Worm (Caenorhabditis elegans): ENCODE data around the gene F35D11.3.

The F35D11.3 gene

DNA sequence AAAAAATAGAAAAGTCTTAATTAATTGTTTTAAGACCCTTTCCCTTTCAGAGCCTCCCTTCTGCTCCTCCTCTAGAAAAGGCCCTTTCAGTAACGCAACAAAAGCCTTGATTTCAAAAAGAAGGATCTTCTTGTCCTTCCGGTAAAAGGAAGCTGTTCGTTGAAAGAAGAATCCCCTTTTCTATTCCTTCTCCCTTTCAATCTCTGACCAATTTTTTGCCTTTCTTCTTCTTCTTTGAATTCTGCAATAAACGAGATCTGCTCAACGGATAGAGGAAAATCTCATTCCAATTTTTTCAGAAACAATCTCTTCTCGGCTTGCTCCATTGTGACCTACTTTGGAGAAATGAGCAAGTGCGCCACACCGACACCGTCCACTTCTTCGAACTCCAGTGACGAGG, at the start of gene F35D11.3:
Gene F35D11.3 (plus strand): TSS at position 300 of the 400 bp plus-strand sequence.
- no peak for TF ChIP-seq flt-1 (GFP tag; IDR thresholded peaks at IDR 0.05)
- no peak for TF ChIP-seq cog-1 (tag; optimal IDR thresholded peaks at IDR 0.05)
- no peak for TF ChIP-seq tab-1 (GFP tag; IDR thresholded peaks at IDR 0.05)
- no peak for TF ChIP-seq T22C8.4 (GFP tag; IDR thresholded peaks at IDR 0.05)
- no peak for TF ChIP-seq med-1 (GFP tag; optimal IDR thresholded peaks at IDR 0.05; ENCODE audit: insufficient read depth)
- no peak for TF ChIP-seq ref-1 (GFP tag; conservative IDR thresholded peaks at IDR 0.05)

DNA sequence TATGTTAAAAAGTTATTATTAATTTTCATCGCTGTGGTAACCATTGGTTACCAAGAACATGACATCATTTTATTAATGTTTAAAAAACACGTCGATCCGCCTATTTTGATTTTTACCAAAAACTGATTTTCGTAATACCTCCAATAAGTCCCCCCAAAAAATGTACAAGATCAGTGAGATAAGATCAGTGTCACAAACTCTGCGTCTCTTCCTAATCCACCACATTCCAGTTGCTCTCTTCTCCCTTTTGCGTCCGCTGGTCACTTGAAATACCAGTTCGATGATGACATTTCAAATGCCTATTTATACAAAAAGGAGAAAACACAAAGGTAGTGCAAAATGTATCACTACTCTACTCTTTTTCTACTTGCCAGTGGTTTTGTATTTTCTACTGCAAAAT, 48.1 kb upstream of the F35D11.3 start, which contains the start of gene M03A1.8:
Gene M03A1.8 (plus strand): TSS at position 269 of the 400 bp plus-strand sequence.
- TF ChIP-seq med-1 (GFP tag; optimal IDR thresholded peaks at IDR 0.05; ENCODE audit: insufficient read depth), result no peak
- TF ChIP-seq klf-2 (GFP tag; conservative IDR thresholded peaks at IDR 0.05), result no peak
- TF ChIP-seq tab-1 (GFP tag; IDR thresholded peaks at IDR 0.05), result no peak

DNA sequence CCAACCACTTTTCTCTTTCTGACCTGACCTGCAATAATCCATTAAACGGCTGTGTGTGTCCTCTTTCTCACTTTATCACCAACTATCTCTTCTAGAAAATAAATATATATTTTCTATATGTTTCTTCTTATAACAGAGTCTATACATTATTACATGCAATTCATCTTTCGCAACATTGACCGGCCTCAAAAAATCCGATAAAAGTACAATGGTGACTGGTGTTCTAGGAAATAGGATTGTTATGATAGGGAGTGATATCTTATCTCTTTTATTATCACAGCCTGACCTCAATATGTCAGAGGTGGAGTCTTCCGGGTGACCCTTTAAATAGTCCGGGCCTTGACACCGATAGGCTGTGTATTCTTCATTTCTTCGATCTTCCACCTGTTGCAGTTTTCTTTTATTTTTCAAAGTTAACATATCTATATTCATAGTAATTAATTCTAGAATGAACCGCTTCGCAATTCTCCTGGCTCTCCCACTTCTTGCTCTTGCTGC, 45.6 kb upstream of the F35D11.3 start, which contains the start of gene dao-2:
Gene dao-2 (plus strand): TSS at position 448 of the 498 bp plus-strand sequence.
- TF ChIP-seq ref-1 (GFP tag; conservative IDR thresholded peaks at IDR 0.05), result no peak
- no peak for TF ChIP-seq ztf-23 (GFP tag; IDR thresholded peaks at IDR 0.05)
- no peak for TF ChIP-seq T22C8.4 (GFP tag; IDR thresholded peaks at IDR 0.05)
- no peak for TF ChIP-seq klf-2 (GFP tag; conservative IDR thresholded peaks at IDR 0.05)
- TF ChIP-seq cog-1 (tag; optimal IDR thresholded peaks at IDR 0.05), result no peak
- TF ChIP-seq flt-1 (GFP tag; IDR thresholded peaks at IDR 0.05), result no peak
- TF ChIP-seq med-1 (GFP tag; optimal IDR thresholded peaks at IDR 0.05; ENCODE audit: insufficient read depth), result no peak
- no peak for TF ChIP-seq ztf-29 (GFP tag; IDR thresholded peaks at IDR 0.05)

DNA sequence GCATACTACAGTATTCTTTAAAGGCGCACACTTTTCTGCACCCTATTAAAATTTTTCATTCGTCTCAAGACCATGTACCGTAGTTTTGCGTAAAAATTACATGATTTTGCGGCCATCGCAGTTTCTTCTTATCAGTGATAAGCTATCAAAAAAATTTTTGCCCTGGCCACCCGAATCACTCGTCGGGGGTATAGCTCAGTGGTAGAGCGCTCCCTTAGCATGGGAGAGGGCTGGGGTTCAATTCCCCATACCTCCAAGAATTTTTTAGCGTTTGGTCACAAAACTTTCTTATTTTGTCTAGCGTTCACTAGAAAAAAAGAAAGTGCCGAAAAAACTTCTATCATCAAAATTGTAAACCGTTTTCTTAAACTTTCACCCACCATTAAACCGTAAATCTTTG, 43.0 kb upstream of the F35D11.3 start:
- TF ChIP-seq cog-1 (tag; optimal IDR thresholded peaks at IDR 0.05) (no peak), ref-1 (GFP tag; conservative IDR thresholded peaks at IDR 0.05) (no peak), T22C8.4 (GFP tag; IDR thresholded peaks at IDR 0.05) (no peak), ztf-29 (GFP tag; IDR thresholded peaks at IDR 0.05) (no peak), flt-1 (GFP tag; IDR thresholded peaks at IDR 0.05) (no peak), med-1 (GFP tag; optimal IDR thresholded peaks at IDR 0.05; ENCODE audit: insufficient read depth) (no peak), klf-2 (GFP tag; conservative IDR thresholded peaks at IDR 0.05) (no peak), ztf-23 (GFP tag; IDR thresholded peaks at IDR 0.05) (no peak), tab-1 (GFP tag; IDR thresholded peaks at IDR 0.05) (no peak)

DNA sequence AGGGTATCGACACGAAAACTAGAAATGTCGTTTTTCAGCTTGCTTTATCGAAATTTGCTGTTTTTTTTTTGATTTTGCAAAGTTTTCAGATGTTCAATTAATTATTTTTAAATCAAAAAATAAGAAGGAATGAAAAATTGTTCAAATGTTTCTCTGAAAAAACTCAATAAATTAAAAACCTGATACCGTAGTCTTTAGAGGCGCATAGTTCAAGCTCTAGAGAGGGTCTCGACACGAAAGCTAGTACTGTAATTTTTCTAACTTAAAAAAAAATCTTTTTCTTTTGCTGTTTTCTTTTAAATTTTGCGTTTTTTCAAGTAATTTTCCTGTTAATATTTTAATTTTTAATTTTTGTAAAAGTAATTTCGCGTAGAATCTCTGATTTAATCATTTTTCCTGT, 41.9 kb upstream of the F35D11.3 start:
- TF ChIP-seq flt-1 (GFP tag; IDR thresholded peaks at IDR 0.05) (no peak), ref-1 (GFP tag; conservative IDR thresholded peaks at IDR 0.05) (no peak), klf-2 (GFP tag; conservative IDR thresholded peaks at IDR 0.05) (no peak), ztf-29 (GFP tag; IDR thresholded peaks at IDR 0.05) (no peak), med-1 (GFP tag; optimal IDR thresholded peaks at IDR 0.05; ENCODE audit: insufficient read depth) (no peak), ztf-23 (GFP tag; IDR thresholded peaks at IDR 0.05) (no peak), tab-1 (GFP tag; IDR thresholded peaks at IDR 0.05) (no peak), cog-1 (tag; optimal IDR thresholded peaks at IDR 0.05) (no peak), T22C8.4 (GFP tag; IDR thresholded peaks at IDR 0.05) (no peak)

DNA sequence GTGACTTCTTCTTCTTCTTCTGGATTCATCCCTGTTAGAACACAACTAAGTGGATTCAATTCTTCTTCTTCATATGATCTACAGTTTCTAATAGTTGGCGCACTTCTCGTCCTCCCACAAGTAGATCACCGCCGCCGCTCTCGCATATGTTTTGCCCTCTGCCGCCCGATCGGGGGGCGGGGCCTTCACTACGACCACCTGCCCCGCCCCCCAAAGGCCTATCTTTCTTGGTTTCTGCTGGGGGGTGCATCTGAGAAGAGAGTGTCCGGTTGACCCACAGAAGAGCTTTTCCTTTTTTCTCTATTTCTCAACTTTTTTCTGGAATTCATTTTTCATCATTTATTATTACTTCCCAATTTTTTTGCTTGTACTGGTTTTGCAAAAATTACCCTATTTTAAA, 37.1 kb upstream of the F35D11.3 start:
- TF ChIP-seq flt-1 (GFP tag; IDR thresholded peaks at IDR 0.05) (0 out of 2 replicates have a peak, but pooled peaks have one; percentile 48), ztf-23 (GFP tag; IDR thresholded peaks at IDR 0.05) (peak; percentile 54; the same call in 1 of the 2 replicates), med-1 (GFP tag; optimal IDR thresholded peaks at IDR 0.05; ENCODE audit: insufficient read depth) (no peak)

DNA sequence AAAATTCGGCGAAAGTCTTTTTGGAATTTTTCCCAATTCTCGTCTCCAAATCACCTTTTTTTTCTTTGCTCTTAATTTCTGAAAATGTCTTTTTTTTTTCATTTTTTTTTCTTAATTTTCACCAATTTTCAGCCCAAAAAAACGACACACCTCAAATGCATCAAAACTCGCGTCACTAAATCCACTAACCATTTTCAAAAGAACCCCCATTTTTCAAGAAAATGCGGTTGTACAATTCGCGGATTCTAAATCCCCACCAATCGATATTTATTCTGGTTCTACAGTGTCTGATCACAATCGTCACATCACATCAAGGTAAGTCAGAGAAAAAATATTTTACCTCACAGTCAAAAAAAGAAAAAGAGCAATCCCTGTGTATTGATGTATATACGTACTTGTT, 36.3 kb upstream of the F35D11.3 start, which contains the start of gene vab-1:
Gene vab-1 (plus strand): TSS at position 133 of the 400 bp plus-strand sequence.
- TF ChIP-seq klf-2 (GFP tag; conservative IDR thresholded peaks at IDR 0.05), result no peak
- no peak for TF ChIP-seq med-1 (GFP tag; optimal IDR thresholded peaks at IDR 0.05; ENCODE audit: insufficient read depth)
- no peak for TF ChIP-seq tab-1 (GFP tag; IDR thresholded peaks at IDR 0.05)
- TF ChIP-seq ref-1 (GFP tag; conservative IDR thresholded peaks at IDR 0.05), result no peak
- no peak for TF ChIP-seq T22C8.4 (GFP tag; IDR thresholded peaks at IDR 0.05)
- TF ChIP-seq ztf-29 (GFP tag; IDR thresholded peaks at IDR 0.05), result no peak
- TF ChIP-seq cog-1 (tag; optimal IDR thresholded peaks at IDR 0.05), result no peak
- TF ChIP-seq flt-1 (GFP tag; IDR thresholded peaks at IDR 0.05), result no peak
- no peak for TF ChIP-seq ztf-23 (GFP tag; IDR thresholded peaks at IDR 0.05)

DNA sequence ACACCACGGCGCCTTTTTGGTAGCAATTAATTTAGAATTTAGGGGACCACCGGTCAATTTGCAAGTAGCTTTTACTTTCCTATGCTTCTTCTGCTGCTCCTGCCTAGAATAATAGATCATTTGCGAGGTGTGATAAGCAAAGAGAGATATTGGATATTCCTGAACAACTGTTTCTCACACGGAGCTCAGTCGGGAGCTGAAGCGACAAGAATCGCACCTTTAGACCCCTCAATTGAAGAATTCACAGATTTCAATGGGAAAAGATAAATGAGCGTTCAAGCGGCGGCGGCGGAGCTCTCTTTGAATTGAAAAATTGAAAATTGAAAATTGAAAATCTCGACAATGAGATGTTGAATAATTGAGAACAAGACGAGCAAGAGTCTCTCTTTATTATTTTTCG, 35.6 kb upstream of the F35D11.3 start:
- TF ChIP-seq T22C8.4 (GFP tag; IDR thresholded peaks at IDR 0.05) (no peak), cog-1 (tag; optimal IDR thresholded peaks at IDR 0.05) (no peak), tab-1 (GFP tag; IDR thresholded peaks at IDR 0.05) (no peak), ztf-23 (GFP tag; IDR thresholded peaks at IDR 0.05) (no peak), ref-1 (GFP tag; conservative IDR thresholded peaks at IDR 0.05) (no peak), med-1 (GFP tag; optimal IDR thresholded peaks at IDR 0.05; ENCODE audit: insufficient read depth) (no peak), klf-2 (GFP tag; conservative IDR thresholded peaks at IDR 0.05) (no peak), ztf-29 (GFP tag; IDR thresholded peaks at IDR 0.05) (no peak), flt-1 (GFP tag; IDR thresholded peaks at IDR 0.05) (no peak)

DNA sequence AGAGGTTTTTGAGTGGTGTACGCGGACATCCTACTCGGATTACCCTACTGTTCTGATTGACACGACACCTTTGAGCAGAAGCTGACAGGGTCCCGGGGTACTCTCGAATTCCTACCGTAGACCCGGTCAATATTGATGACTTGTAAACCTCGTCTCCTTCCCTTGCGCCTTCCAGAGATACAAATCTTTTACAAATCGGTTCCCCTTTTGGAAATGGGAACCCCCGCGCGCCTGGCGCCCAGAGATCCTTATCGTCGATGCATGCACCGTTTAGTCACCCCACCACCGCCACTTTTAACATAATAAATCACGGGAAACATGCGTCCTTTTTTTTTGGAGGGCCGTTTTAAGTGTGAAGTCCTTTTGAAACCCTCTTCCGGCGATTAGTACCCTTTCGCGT, 35.1 kb upstream of the F35D11.3 start:
- TF ChIP-seq cog-1 (tag; optimal IDR thresholded peaks at IDR 0.05), result no peak
- no peak for TF ChIP-seq flt-1 (GFP tag; IDR thresholded peaks at IDR 0.05)
- TF ChIP-seq klf-2 (GFP tag; conservative IDR thresholded peaks at IDR 0.05), result no peak
- TF ChIP-seq ztf-23 (GFP tag; IDR thresholded peaks at IDR 0.05), result no peak
- TF ChIP-seq T22C8.4 (GFP tag; IDR thresholded peaks at IDR 0.05), result no peak
- no peak for TF ChIP-seq ref-1 (GFP tag; conservative IDR thresholded peaks at IDR 0.05)

DNA sequence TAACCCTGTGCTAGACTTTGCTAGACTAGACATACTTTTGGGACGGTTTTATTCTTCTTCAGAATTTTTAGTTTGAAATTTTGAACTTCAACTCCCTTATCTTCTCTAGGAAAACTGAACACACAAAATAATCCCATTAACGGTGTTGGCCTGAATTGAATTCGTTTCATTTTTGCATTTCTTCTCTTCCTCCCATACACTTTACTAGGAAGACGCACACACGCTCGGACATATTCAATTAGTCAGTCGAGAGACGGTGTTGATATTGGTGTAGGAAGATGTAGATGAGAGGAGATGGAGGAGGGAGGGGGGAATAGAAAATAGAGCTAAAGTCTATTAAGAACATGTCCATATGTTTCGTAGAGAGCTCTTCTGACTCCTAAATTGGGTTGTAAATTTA, 33.5 kb upstream of the F35D11.3 start:
- TF ChIP-seq ztf-29 (GFP tag; IDR thresholded peaks at IDR 0.05) (no peak), tab-1 (GFP tag; IDR thresholded peaks at IDR 0.05) (no peak)
